Worm (Caenorhabditis elegans): Measurements from ENCODE around the gene R05G6.1.

The R05G6.1 gene

DNA sequence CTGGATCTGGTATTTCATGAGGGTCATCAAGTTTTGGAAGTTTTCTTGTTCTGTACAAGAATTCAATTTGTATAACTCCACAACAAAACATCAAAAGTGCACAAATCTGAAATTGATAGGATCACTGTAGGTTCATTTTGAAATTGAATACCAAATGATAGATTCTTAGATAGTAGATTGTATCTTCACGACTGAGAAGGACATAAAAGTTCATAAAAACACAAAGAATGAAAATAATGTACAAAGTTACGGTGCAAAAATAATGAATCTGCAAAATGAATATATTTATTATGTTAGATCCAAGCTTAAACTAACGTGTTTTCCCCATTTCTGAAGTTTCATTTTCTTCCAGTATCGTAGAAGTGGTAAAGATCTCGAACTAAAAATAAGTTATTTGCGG is 31.5 kb upstream of the R05G6.1 start:
- TF ChIP-seq T22C8.4 (GFP tag; IDR thresholded peaks at IDR 0.05), result no peak
- TF ChIP-seq tab-1 (GFP tag; IDR thresholded peaks at IDR 0.05), result no peak
- no peak for TF ChIP-seq cog-1 (tag; optimal IDR thresholded peaks at IDR 0.05)

- TF ChIP-seq ref-1 (GFP tag; conservative IDR thresholded peaks at IDR 0.05) (no peak), ztf-23 (GFP tag; IDR thresholded peaks at IDR 0.05) (no peak), flt-1 (GFP tag; IDR thresholded peaks at IDR 0.05) (no peak), klf-2 (GFP tag; conservative IDR thresholded peaks at IDR 0.05) (no peak), cog-1 (tag; optimal IDR thresholded peaks at IDR 0.05) (no peak), tab-1 (GFP tag; IDR thresholded peaks at IDR 0.05) (no peak), med-1 (GFP tag; optimal IDR thresholded peaks at IDR 0.05; ENCODE audit: insufficient read depth) (no peak), T22C8.4 (GFP tag; IDR thresholded peaks at IDR 0.05) (no peak), ztf-29 (GFP tag; IDR thresholded peaks at IDR 0.05) (no peak)
Measured at ce11 chrIV:7501337-7501736, 31.1 kb upstream of the R05G6.1 start, which contains the start of gene F55G1.15. TSS of gene F55G1.15 (minus strand) at chrIV:7501437.

DNA sequence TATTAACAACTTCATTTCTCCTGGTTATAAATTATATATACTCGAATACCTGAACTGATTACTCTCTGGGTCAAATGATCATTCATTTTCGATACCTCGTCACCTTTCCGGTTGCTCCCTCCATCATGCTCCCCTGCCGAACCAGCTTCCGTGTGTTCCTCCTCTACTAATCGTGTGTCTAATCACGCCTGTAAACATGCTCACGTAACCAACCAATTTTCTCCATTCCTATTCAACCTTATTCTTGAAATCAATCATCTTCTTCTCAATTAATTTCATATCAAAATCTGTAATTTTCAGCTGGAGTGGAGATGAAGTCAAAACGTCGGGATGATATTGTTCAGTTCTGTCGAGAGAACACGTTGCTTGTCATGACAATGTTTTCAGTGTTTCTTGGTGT is 29.1 kb upstream of the R05G6.1 start, which contains the start of gene glt-6:
Gene glt-6 (plus strand): TSS at position 301 of the 400 bp plus-strand sequence.
- TF ChIP-seq flt-1 (GFP tag; IDR thresholded peaks at IDR 0.05) (no peak), klf-2 (GFP tag; conservative IDR thresholded peaks at IDR 0.05) (no peak), ztf-23 (GFP tag; IDR thresholded peaks at IDR 0.05) (no peak), tab-1 (GFP tag; IDR thresholded peaks at IDR 0.05) (no peak), cog-1 (tag; optimal IDR thresholded peaks at IDR 0.05) (no peak), ztf-29 (GFP tag; IDR thresholded peaks at IDR 0.05) (no peak), med-1 (GFP tag; optimal IDR thresholded peaks at IDR 0.05; ENCODE audit: insufficient read depth) (no peak), T22C8.4 (GFP tag; IDR thresholded peaks at IDR 0.05) (no peak), ref-1 (GFP tag; conservative IDR thresholded peaks at IDR 0.05) (no peak)

DNA sequence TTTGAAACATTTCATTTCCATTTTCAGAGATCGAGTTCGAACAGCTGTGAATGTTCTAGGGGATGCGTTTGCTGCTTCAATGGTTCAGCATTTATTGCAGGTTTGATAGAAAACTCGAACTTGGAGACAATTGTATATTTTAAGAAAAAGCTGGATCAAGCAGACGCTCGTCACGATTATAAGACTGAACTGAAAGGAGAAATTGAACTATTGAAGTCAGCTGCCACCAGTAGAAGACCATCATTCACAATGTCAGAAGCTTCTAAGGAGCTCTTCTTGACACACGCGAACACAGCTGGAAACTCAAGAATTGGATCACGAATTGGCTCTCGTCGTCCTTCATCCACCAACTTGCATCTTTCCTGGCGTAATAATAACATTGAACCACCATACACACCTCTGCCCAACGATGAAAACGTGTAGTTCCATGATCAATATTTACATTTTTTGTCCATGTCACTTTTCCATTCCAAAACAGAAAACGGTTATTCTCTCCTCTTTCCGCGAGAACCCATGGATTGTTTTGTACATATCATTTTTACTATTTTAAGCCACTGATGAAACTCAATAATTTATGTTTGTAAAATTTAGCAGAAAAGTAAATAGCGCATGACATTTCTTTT is 26.5 kb upstream of the R05G6.1 start:
- TF ChIP-seq ztf-23 (GFP tag; IDR thresholded peaks at IDR 0.05), result no peak
- TF ChIP-seq med-1 (GFP tag; optimal IDR thresholded peaks at IDR 0.05; ENCODE audit: insufficient read depth), result no peak
- TF ChIP-seq tab-1 (GFP tag; IDR thresholded peaks at IDR 0.05), result no peak
- TF ChIP-seq ref-1 (GFP tag; conservative IDR thresholded peaks at IDR 0.05), result no peak
- no peak for TF ChIP-seq ztf-29 (GFP tag; IDR thresholded peaks at IDR 0.05)
- TF ChIP-seq flt-1 (GFP tag; IDR thresholded peaks at IDR 0.05), result no peak
- no peak for TF ChIP-seq T22C8.4 (GFP tag; IDR thresholded peaks at IDR 0.05)
- TF ChIP-seq cog-1 (tag; optimal IDR thresholded peaks at IDR 0.05), result no peak
- no peak for TF ChIP-seq klf-2 (GFP tag; conservative IDR thresholded peaks at IDR 0.05)

- TF ChIP-seq tab-1 (GFP tag; IDR thresholded peaks at IDR 0.05) (no peak), ztf-23 (GFP tag; IDR thresholded peaks at IDR 0.05) (no peak), cog-1 (tag; optimal IDR thresholded peaks at IDR 0.05) (no peak), ztf-29 (GFP tag; IDR thresholded peaks at IDR 0.05) (no peak), ref-1 (GFP tag; conservative IDR thresholded peaks at IDR 0.05) (no peak), med-1 (GFP tag; optimal IDR thresholded peaks at IDR 0.05; ENCODE audit: insufficient read depth) (no peak), T22C8.4 (GFP tag; IDR thresholded peaks at IDR 0.05) (no peak), klf-2 (GFP tag; conservative IDR thresholded peaks at IDR 0.05) (no peak), flt-1 (GFP tag; IDR thresholded peaks at IDR 0.05) (no peak)
Measured at ce11 chrIV:7506711-7507110, 25.7 kb upstream of the R05G6.1 start.

DNA sequence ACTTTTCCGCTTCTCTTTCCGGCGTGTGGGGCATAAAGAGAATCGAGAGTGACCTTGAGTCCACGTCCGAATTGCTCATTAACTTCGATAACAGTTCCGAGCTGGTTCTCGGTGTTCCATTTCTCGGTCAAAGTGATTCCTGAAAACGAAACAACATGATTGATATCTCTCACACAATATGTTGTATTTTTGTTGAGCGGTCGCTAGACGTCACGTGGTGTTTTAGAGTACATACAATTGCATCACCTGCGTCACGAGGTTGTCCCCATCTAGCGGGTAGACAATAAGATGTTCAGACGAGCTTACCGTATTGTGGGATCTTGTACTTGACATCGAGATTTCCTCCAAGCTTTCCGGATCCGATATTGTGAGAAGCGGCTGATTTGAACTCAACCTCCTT is 25.2 kb upstream of the R05G6.1 start:
- no peak for TF ChIP-seq T22C8.4 (GFP tag; IDR thresholded peaks at IDR 0.05)
- TF ChIP-seq flt-1 (GFP tag; IDR thresholded peaks at IDR 0.05), result no peak
- TF ChIP-seq ztf-29 (GFP tag; IDR thresholded peaks at IDR 0.05), result no peak

ce11 chrIV:7507841-7508509 is 24.5 kb upstream of the R05G6.1 start, which contains the start of the genes vdac-1 and R05G6.5:
TSS of gene vdac-1 (minus strand) at chrIV:7507891.
TSS of gene R05G6.5 (plus strand) at chrIV:7508367.
- 0 out of 2 replicates have a peak, but pooled peaks have one; percentile 54 for TF ChIP-seq flt-1 (GFP tag; IDR thresholded peaks at IDR 0.05)
- TF ChIP-seq med-1 (GFP tag; optimal IDR thresholded peaks at IDR 0.05; ENCODE audit: insufficient read depth), result no peak

DNA sequence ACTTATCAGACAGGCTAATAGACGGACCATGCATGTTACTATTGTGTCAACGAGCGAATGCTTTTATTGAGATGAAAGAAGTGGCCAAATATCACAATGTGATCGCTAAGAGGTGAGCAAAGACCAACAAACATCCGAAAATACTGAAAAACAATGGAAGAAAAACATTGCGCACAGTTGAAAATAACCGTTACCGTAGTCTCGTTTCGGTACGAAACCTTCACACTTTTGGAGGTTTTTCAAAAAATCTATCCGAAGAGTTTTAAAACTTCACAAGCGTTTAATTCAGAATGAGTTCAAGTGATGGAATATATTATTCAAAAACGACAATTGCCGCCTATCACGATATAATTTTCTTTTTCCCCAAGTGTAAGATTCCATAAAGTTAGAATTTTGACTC is 23.6 kb upstream of the R05G6.1 start:
- TF ChIP-seq ref-1 (GFP tag; conservative IDR thresholded peaks at IDR 0.05) (no peak), cog-1 (tag; optimal IDR thresholded peaks at IDR 0.05) (no peak), ztf-23 (GFP tag; IDR thresholded peaks at IDR 0.05) (no peak), T22C8.4 (GFP tag; IDR thresholded peaks at IDR 0.05) (no peak), med-1 (GFP tag; optimal IDR thresholded peaks at IDR 0.05; ENCODE audit: insufficient read depth) (no peak), ztf-29 (GFP tag; IDR thresholded peaks at IDR 0.05) (no peak), tab-1 (GFP tag; IDR thresholded peaks at IDR 0.05) (no peak), flt-1 (GFP tag; IDR thresholded peaks at IDR 0.05) (no peak), klf-2 (GFP tag; conservative IDR thresholded peaks at IDR 0.05) (no peak)

- TF ChIP-seq T22C8.4 (GFP tag; IDR thresholded peaks at IDR 0.05), result no peak
- no peak for TF ChIP-seq ztf-23 (GFP tag; IDR thresholded peaks at IDR 0.05)
- no peak for TF ChIP-seq cog-1 (tag; optimal IDR thresholded peaks at IDR 0.05)
- TF ChIP-seq tab-1 (GFP tag; IDR thresholded peaks at IDR 0.05), result no peak
- no peak for TF ChIP-seq flt-1 (GFP tag; IDR thresholded peaks at IDR 0.05)
- no peak for TF ChIP-seq ref-1 (GFP tag; conservative IDR thresholded peaks at IDR 0.05)
- TF ChIP-seq med-1 (GFP tag; optimal IDR thresholded peaks at IDR 0.05; ENCODE audit: insufficient read depth), result no peak
- no peak for TF ChIP-seq ztf-29 (GFP tag; IDR thresholded peaks at IDR 0.05)
- TF ChIP-seq klf-2 (GFP tag; conservative IDR thresholded peaks at IDR 0.05), result no peak
Measured at ce11 chrIV:7510829-7511228, 21.6 kb upstream of the R05G6.1 start.
